Worm (Caenorhabditis elegans): ENCODE results near the gene nlp-5.

DNA sequence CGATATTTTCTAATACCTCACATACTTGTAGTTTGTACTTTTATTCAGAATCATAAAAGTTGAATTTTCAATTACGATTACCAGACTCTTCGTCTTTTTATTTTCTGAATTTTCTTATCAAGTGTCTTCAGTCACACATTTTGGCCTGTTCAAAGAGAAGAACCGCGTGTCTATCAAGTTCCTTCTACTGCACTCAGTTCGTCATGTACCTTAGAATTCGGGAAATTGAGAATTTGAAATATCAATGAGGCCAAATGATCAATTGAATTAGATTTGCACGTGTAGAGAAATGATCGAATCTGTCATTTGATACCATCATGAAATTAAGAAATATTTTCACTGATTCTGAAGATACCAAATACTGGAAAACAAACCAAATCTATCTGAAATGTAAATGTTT lies 25.3 kb downstream of the nlp-5 start:
- no peak for TF ChIP-seq ref-1 (GFP tag; conservative IDR thresholded peaks at IDR 0.05)
- TF ChIP-seq ztf-23 (GFP tag; IDR thresholded peaks at IDR 0.05) = no peak
- TF ChIP-seq med-1 (GFP tag; optimal IDR thresholded peaks at IDR 0.05; ENCODE audit: insufficient read depth) = no peak
- no peak for TF ChIP-seq cog-1 (tag; optimal IDR thresholded peaks at IDR 0.05)
- TF ChIP-seq klf-2 (GFP tag; conservative IDR thresholded peaks at IDR 0.05) = no peak
- no peak for TF ChIP-seq flt-1 (GFP tag; IDR thresholded peaks at IDR 0.05)
- TF ChIP-seq T22C8.4 (GFP tag; IDR thresholded peaks at IDR 0.05) = no peak
